Worm (Caenorhabditis elegans) whole organism, L4 larva: ENCODE measurements around the gene B0457.4.

ENCODE experiments used
- R02D3.7 ChIP-seq: fragments of 150-350 bp; sonication (generic microtip); optimal IDR thresholded peaks from 3 replicates; lab custom pipeline; 2014; ENCODE audit warnings: missing biosample characterization, missing genetic modification characterization
- Y75B8A.6 ChIP-seq: fragments of 200-800 bp; sonication (Bioruptor generic); IDR thresholded peaks from 2 replicates; pipeline ENCODE4 v1.3.6; 2022; ENCODE audit warnings: missing genetic modification reagents, missing genetic modification characterization, missing compliant biosample characterization
- ceh-28 ChIP-seq: fragments of 150-350 bp; optimal IDR thresholded peaks from 2 replicates; lab custom pipeline; 2014; ENCODE audit warnings: missing biosample characterization, missing genetic modification reagents, missing genetic modification characterization
- ceh-44 ChIP-seq: fragments of 200-800 bp; sonication (Bioruptor generic); IDR thresholded peaks from 2 replicates; pipeline ENCODE4 v1.3.6; 2022; ENCODE audit warnings: missing genetic modification reagents, missing genetic modification characterization, missing compliant biosample characterization
- egl-27 ChIP-seq: sonication (generic microtip); optimal IDR thresholded peaks from 3 replicates; lab custom pipeline; 2017; ENCODE audit warnings: missing biosample characterization, missing genetic modification reagents, missing genetic modification characterization
- fos-1 ChIP-seq: fragments of 150-350 bp; optimal IDR thresholded peaks from 2 replicates; lab custom pipeline; 2014; ENCODE audit warnings: missing biosample characterization, missing genetic modification characterization
- lin-39 ChIP-seq: fragments of 150-350 bp; optimal IDR thresholded peaks from 2 replicates; lab custom pipeline; 2014; ENCODE audit warnings: missing biosample characterization, missing genetic modification reagents, missing genetic modification characterization
- mxl-2 ChIP-seq: fragments of 200-800 bp; sonication (Bioruptor generic); conservative IDR thresholded peaks from 2 replicates; pipeline ENCODE4 v1.3.6; 2022; ENCODE audit warnings: missing genetic modification reagents, missing genetic modification characterization, missing compliant biosample characterization
- nhr-11 ChIP-seq: fragments of 150-350 bp; optimal IDR thresholded peaks from 2 replicates; lab custom pipeline; 2014; ENCODE audit warnings: missing biosample characterization, missing genetic modification characterization
- nhr-237 ChIP-seq: sonication (generic microtip); optimal IDR thresholded peaks from 2 replicates; lab custom pipeline; 2017; ENCODE audit warnings: missing biosample characterization, missing genetic modification characterization
- tag-97 ChIP-seq: fragments of 200-800 bp; sonication (Bioruptor generic); IDR thresholded peaks from 2 replicates; pipeline ENCODE4 v1.3.6; 2022; ENCODE audit warnings: missing genetic modification characterization, missing compliant biosample characterization
- unc-62 ChIP-seq, 3 experiments: fragments of 150-350 bp in 1 of 3; sonication (generic microtip); optimal IDR thresholded peaks in 2 of 3; peaks in 1 of 3; 1 replicate in 1 of 3; 2 replicates in 2 of 3; lab custom pipeline; 2014 to 2017; ENCODE audit warnings: missing biosample characterization in 3 of 3, missing genetic modification characterization in 3 of 3, missing genetic modification reagents in 3 of 3, missing genotype in 1 of 3

- no peak for TF ChIP-seq Y75B8A.6
- TF ChIP-seq unc-62 (GFP tag; optimal IDR thresholded peaks at IDR 0.05 in 1 of 2; lab: Kevin White, UChicago), result no peak
- TF ChIP-seq unc-62 (tag; optimal IDR thresholded peaks at IDR 0.05; lab: Kevin White, UChicago), result no peak
- no peak for TF ChIP-seq lin-39 (tag; lab: Kevin White, UChicago)
- TF ChIP-seq nhr-11 (tag; lab: Kevin White, UChicago), result no peak
- TF ChIP-seq fos-1, result no peak
- no peak for TF ChIP-seq mxl-2 (GFP tag; lab: Robert Waterston, UW)
- no peak for TF ChIP-seq R02D3.7 (tag; lab: Kevin White, UChicago)
- no peak for TF ChIP-seq nhr-237 (tag; lab: Kevin White, UChicago)
- no peak for TF ChIP-seq ceh-28 (tag; lab: Kevin White, UChicago)
- TF ChIP-seq egl-27 (tag; lab: Kevin White, UChicago), result no peak
- TF ChIP-seq ceh-44 (GFP tag; lab: Robert Waterston, UW), result no peak
- no peak for TF ChIP-seq tag-97 (GFP tag; lab: Robert Waterston, UW)
Observed at ce11 chrII:8917339-8917738, 5.5 kb upstream of the B0457.4 start.
